Fruit fly (Drosophila melanogaster) whole organism, adult: Measurements from ENCODE around the gene CG7781.

Source experiments
- CG33017 ChIP-seq: fragments of 200-800 bp; sonication (Bioruptor generic); optimal IDR thresholded peaks from 2 replicates; lab custom pipeline; 2018; ENCODE audit warnings: missing biosample characterization, mild to moderate bottlenecking, missing genetic modification characterization, moderate library complexity
- Mnt ChIP-seq: fragments of 200-800 bp; sonication (Bioruptor generic); optimal IDR thresholded peaks from 2 replicates; lab custom pipeline; 2016; ENCODE audit warnings: missing biosample characterization, mild to moderate bottlenecking, missing genetic modification characterization
- toe ChIP-seq: fragments of 200-800 bp; sonication (Bioruptor generic); optimal IDR thresholded peaks from 2 replicates; lab custom pipeline; 2016; ENCODE audit warnings: missing biosample characterization, missing genetic modification characterization

DNA sequence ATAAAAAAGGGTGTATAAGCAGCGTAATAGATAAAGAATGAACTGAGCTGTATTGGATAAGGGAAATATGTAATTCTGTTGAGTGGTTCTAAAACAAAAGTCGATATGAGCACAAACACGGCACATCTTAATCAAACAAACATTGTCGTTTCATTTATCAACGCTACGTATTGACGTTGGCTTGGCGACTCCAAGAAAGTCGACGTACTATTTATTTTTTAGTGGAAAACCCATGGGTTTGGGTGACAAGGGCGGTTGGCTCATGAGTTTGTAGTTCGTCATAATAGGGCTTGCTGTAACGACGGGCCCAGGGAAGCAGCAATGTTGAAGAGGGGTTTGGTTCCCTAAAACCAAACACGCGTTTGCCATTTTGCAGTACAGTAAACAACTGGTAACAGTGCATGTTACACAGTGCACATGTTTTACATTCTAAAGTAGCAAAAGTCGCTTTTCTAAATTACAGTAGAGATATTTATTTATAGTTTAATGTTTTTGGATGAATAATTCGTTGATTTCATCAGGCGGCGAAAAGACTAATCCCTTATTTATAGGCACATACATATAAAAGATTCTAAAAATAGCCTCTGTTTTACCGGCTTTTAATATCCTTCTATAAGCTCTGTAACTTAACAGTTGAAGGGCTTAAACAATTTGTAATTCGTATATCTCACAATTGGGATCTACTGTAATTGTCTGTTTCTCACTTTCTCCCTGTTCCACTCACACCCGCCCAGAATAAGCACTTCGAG is 36.2 kb upstream of the CG7781 start:
- TF ChIP-seq CG33017 (tag; lab: Kevin White, UChicago) (peak; percentile 34), toe (GFP tag; lab: Kevin White, UChicago) (peak; percentile 40), Mnt (GFP tag; lab: Kevin White, UChicago) (peak; percentile 67)
